Fruit fly (Drosophila melanogaster) whole organism, embryonic: Measurements from ENCODE around the gene flip.

Experiments
- CG10267 ChIP-seq: fragments of 200-800 bp; sonication (Bioruptor generic); optimal IDR thresholded peaks from 2 replicates; lab custom pipeline; 2018; ENCODE audit warnings: missing biosample characterization, mild to moderate bottlenecking, missing genetic modification characterization, moderate library complexity
- CG10366 ChIP-seq: fragments of 200-800 bp; sonication (Bioruptor generic); IDR thresholded peaks from 2 replicates; pipeline ENCODE4 v1.3.6; 2022; ENCODE audit warnings: missing biosample characterization, missing genetic modification characterization
- CG11247 ChIP-seq: fragments of 200-800 bp; sonication (Bioruptor generic); IDR thresholded peaks from 2 replicates; pipeline ENCODE4 v1.3.6; 2022; ENCODE audit warnings: missing biosample characterization, missing genetic modification characterization
- CG12391 ChIP-seq: fragments of 200-800 bp; sonication (Bioruptor generic); optimal IDR thresholded peaks from 3 replicates; lab custom pipeline; 2018; ENCODE audit warnings: missing biosample characterization, mild to moderate bottlenecking, missing genetic modification characterization, moderate library complexity
- CG13424 ChIP-seq: fragments of 200-800 bp; sonication (Bioruptor generic); optimal IDR thresholded peaks from 2 replicates; lab custom pipeline; 2019; ENCODE audit warnings: missing biosample characterization, mild to moderate bottlenecking, missing genetic modification characterization, moderate library complexity
- CG13624 ChIP-seq: fragments of 200-800 bp; sonication (Bioruptor generic); optimal IDR thresholded peaks from 2 replicates; lab custom pipeline; 2016; ENCODE audit warnings: missing biosample characterization, missing genetic modification characterization
- CG15514 ChIP-seq: fragments of 200-800 bp; sonication (Bioruptor generic); optimal IDR thresholded peaks from 3 replicates; lab custom pipeline; 2017; ENCODE audit warnings: missing biosample characterization, missing genetic modification characterization, mild to moderate bottlenecking, moderate library complexity, missing genetic modification reagents
- CG17328 ChIP-seq: fragments of 200-800 bp; sonication (Bioruptor generic); IDR thresholded peaks from 2 replicates; pipeline ENCODE4 v1.3.6; 2022; ENCODE audit warnings: missing biosample characterization, missing genetic modification characterization
- CG2116 ChIP-seq: fragments of 200-800 bp; sonication (Bioruptor generic); optimal IDR thresholded peaks from 3 replicates; lab custom pipeline; 2018; ENCODE audit warnings: missing biosample characterization, mild to moderate bottlenecking, missing genetic modification characterization
- CG2120 ChIP-seq: fragments of 200-800 bp; sonication (Bioruptor generic); optimal IDR thresholded peaks from 3 replicates; lab custom pipeline; 2016; ENCODE audit warnings: missing biosample characterization, missing genetic modification characterization
- CG32532 ChIP-seq: fragments of 200-800 bp; sonication (Bioruptor generic); IDR thresholded peaks from 2 replicates; pipeline ENCODE4 v1.3.6; 2022; ENCODE audit warnings: missing biosample characterization, missing genetic modification characterization
- CG34224 ChIP-seq: fragments of 200-800 bp; sonication (Bioruptor generic); IDR thresholded peaks from 3 replicates; pipeline ENCODE4 v1.3.6; 2022; ENCODE audit warnings: missing biosample characterization, missing genetic modification characterization; ENCODE audit not compliant: partially characterized antibody
- CG4820 ChIP-seq: fragments of 200-800 bp; sonication (Bioruptor generic); optimal IDR thresholded peaks from 3 replicates; lab custom pipeline; 2016; ENCODE audit warnings: missing biosample characterization, missing genetic modification characterization
- CG5245 ChIP-seq: fragments of 200-800 bp; sonication (Bioruptor generic); optimal IDR thresholded peaks from 3 replicates; lab custom pipeline; 2016; ENCODE audit warnings: missing biosample characterization, missing genetic modification characterization
- CG6689 ChIP-seq: fragments of 200-800 bp; sonication (Bioruptor generic); IDR thresholded peaks from 2 replicates; pipeline ENCODE4 v1.3.6; 2022; ENCODE audit warnings: missing biosample characterization, missing genetic modification characterization
- CG7271 ChIP-seq: fragments of 200-800 bp; sonication (Bioruptor generic); optimal IDR thresholded peaks from 2 replicates; lab custom pipeline; 2018; ENCODE audit warnings: missing biosample characterization, mild to moderate bottlenecking, missing genetic modification characterization, moderate library complexity
- CG7839 ChIP-seq: fragments of 200-800 bp; sonication (Bioruptor generic); optimal IDR thresholded peaks from 3 replicates; lab custom pipeline; 2018; ENCODE audit warnings: missing biosample characterization, mild to moderate bottlenecking, missing genetic modification characterization, moderate library complexity
- CG9437 ChIP-seq: fragments of 200-800 bp; sonication (Bioruptor generic); optimal IDR thresholded peaks from 2 replicates; lab custom pipeline; 2018; ENCODE audit warnings: missing biosample characterization, mild to moderate bottlenecking, missing genetic modification characterization
- CG9817 ChIP-seq: fragments of 200-800 bp; sonication (Bioruptor generic); optimal IDR thresholded peaks from 2 replicates; lab custom pipeline; 2018; ENCODE audit warnings: missing biosample characterization, mild to moderate bottlenecking, missing genetic modification characterization, moderate library complexity
- D19A ChIP-seq: fragments of 200-800 bp; optimal IDR thresholded peaks from 3 replicates; lab custom pipeline; 2019; ENCODE audit warnings: missing biosample characterization, mild to moderate bottlenecking, missing genetic modification characterization, moderate library complexity
- HLH4C ChIP-seq: fragments of 200-800 bp; sonication (Bioruptor generic); IDR thresholded peaks from 3 replicates; pipeline ENCODE4 v1.3.6; 2022; ENCODE audit warnings: missing biosample characterization, missing genetic modification characterization; ENCODE audit not compliant: partially characterized antibody
- HmgZ ChIP-seq: fragments of 200-800 bp; sonication (Bioruptor generic); optimal IDR thresholded peaks from 2 replicates; lab custom pipeline; 2018; ENCODE audit warnings: missing biosample characterization, mild to moderate bottlenecking, missing genetic modification characterization
- Hr3 ChIP-seq: fragments of 200-800 bp; sonication (Bioruptor generic); optimal IDR thresholded peaks from 3 replicates; lab custom pipeline; 2016; ENCODE audit warnings: missing biosample characterization, missing genetic modification characterization
- MBD-R2 ChIP-seq: fragments of 200-800 bp; sonication (Bioruptor generic); IDR thresholded peaks from 2 replicates; pipeline ENCODE4 v1.3.6; 2022; ENCODE audit warnings: missing biosample characterization, missing genetic modification characterization
- MESR4 ChIP-seq: fragments of 200-800 bp; sonication (Bioruptor generic); optimal IDR thresholded peaks from 2 replicates; lab custom pipeline; 2018; ENCODE audit warnings: missing biosample characterization, mild to moderate bottlenecking, missing genetic modification characterization, moderate library complexity
- Med ChIP-seq: fragments of 200-800 bp; sonication (Bioruptor generic); peaks from one replicate; lab custom pipeline; 2016; ENCODE audit warnings: missing biosample characterization, missing genetic modification characterization, mild to moderate bottlenecking, inconsistent platforms, moderate library complexity
- Mrtf ChIP-seq: fragments of 200-800 bp; sonication (Bioruptor generic); IDR thresholded peaks from 3 replicates; pipeline ENCODE4 v1.3.6; 2022; ENCODE audit warnings: missing biosample characterization, missing genetic modification characterization
- Nf-YB ChIP-seq: fragments of 200-800 bp; sonication (Bioruptor generic); optimal IDR thresholded peaks from 3 replicates; lab custom pipeline; 2019; ENCODE audit warnings: missing biosample characterization, mild to moderate bottlenecking, missing genetic modification characterization, moderate library complexity
- Opbp ChIP-seq: fragments of 200-800 bp; sonication (Bioruptor generic); IDR thresholded peaks from 3 replicates; pipeline ENCODE4 v1.3.6; 2022; ENCODE audit warnings: missing biosample characterization, missing genetic modification characterization; ENCODE audit not compliant: partially characterized antibody
- Rfx ChIP-seq: fragments of 200-800 bp; sonication (Bioruptor generic); IDR thresholded peaks from 2 replicates; pipeline ENCODE4 v1.3.6; 2022; ENCODE audit warnings: missing biosample characterization, missing genetic modification characterization
- Ssrp ChIP-seq: fragments of 200-800 bp; sonication (Bioruptor generic); optimal IDR thresholded peaks from 2 replicates; lab custom pipeline; 2018; ENCODE audit warnings: missing biosample characterization, mild to moderate bottlenecking, missing genetic modification characterization, moderate library complexity
- al ChIP-seq: fragments of 200-800 bp; sonication (Bioruptor generic); IDR thresholded peaks from 2 replicates; pipeline ENCODE4 v1.3.6; 2022; ENCODE audit warnings: missing biosample characterization, missing genetic modification characterization
- ara ChIP-seq: fragments of 200-800 bp; sonication (Bioruptor generic); IDR thresholded peaks from 2 replicates; pipeline ENCODE4 v1.3.6; 2022; ENCODE audit warnings: missing biosample characterization, missing genetic modification characterization
- bigmax ChIP-seq: fragments of 200-800 bp; sonication (Bioruptor generic); optimal IDR thresholded peaks from 2 replicates; lab custom pipeline; 2018; ENCODE audit warnings: missing biosample characterization, mild to moderate bottlenecking, missing genetic modification characterization
- chinmo ChIP-seq: fragments of 200-800 bp; sonication (Bioruptor generic); IDR thresholded peaks from 4 replicates; pipeline ENCODE4 v1.3.6; 2022; ENCODE audit warnings: missing biosample characterization, missing genetic modification characterization; ENCODE audit not compliant: partially characterized antibody
- esg ChIP-seq: fragments of 200-800 bp; sonication (Bioruptor generic); conservative IDR thresholded peaks from 2 replicates; pipeline ENCODE4 v1.3.6; 2022; ENCODE audit warnings: missing biosample characterization, missing genetic modification characterization
- fd3F ChIP-seq: fragments of 200-800 bp; sonication (Bioruptor generic); optimal IDR thresholded peaks from 2 replicates; lab custom pipeline; 2018; ENCODE audit warnings: missing biosample characterization, mild to moderate bottlenecking, missing genetic modification characterization, moderate library complexity
- fd96Cb ChIP-seq: fragments of 200-800 bp; sonication (Bioruptor generic); optimal IDR thresholded peaks from 2 replicates; lab custom pipeline; 2018; ENCODE audit warnings: missing biosample characterization, mild to moderate bottlenecking, missing genetic modification characterization, moderate library complexity
- gcm ChIP-seq: fragments of 200-800 bp; sonication (Bioruptor generic); optimal IDR thresholded peaks from 2 replicates; lab custom pipeline; 2019; ENCODE audit warnings: missing biosample characterization, mild to moderate bottlenecking, missing genetic modification characterization, moderate library complexity
- hkb ChIP-seq, 2 experiments: fragments of 200-800 bp in 1 of 2; fragments of >200 bp in 1 of 2; sonication (Bioruptor generic) in 1 of 2; IDR thresholded peaks in 1 of 2; optimal IDR thresholded peaks in 1 of 2; 2 replicates each; pipeline versions ENCODE4 v1.3.6 to Lab custom; 2017 to 2022; ENCODE audit warnings: missing biosample characterization in 1 of 2, missing genetic modification characterization in 1 of 2
- inv ChIP-seq: fragments of 200-800 bp; sonication (Bioruptor generic); IDR thresholded peaks from 2 replicates; pipeline ENCODE4 v1.3.6; 2022; ENCODE audit warnings: missing biosample characterization, missing genetic modification characterization; ENCODE audit not compliant: partially characterized antibody
- nmo ChIP-seq: fragments of 200-800 bp; sonication (Bioruptor generic); optimal IDR thresholded peaks from 2 replicates; lab custom pipeline; 2018; ENCODE audit warnings: missing biosample characterization, mild to moderate bottlenecking, missing genetic modification characterization, moderate library complexity
- pho ChIP-seq: fragments of 200-800 bp; sonication (Bioruptor generic); optimal IDR thresholded peaks from 2 replicates; lab custom pipeline; 2016; ENCODE audit warnings: missing biosample characterization, missing genetic modification characterization
- tio ChIP-seq: fragments of 200-800 bp; sonication (Bioruptor generic); optimal IDR thresholded peaks from 2 replicates; lab custom pipeline; 2017; ENCODE audit warnings: missing biosample characterization, missing genetic modification characterization, inconsistent platforms
- trem ChIP-seq: fragments of 200-800 bp; optimal IDR thresholded peaks from 3 replicates; lab custom pipeline; 2019; ENCODE audit warnings: missing biosample characterization, mild to moderate bottlenecking, missing genetic modification characterization, moderate library complexity
- tup ChIP-seq: fragments of 200-800 bp; sonication (Bioruptor generic); optimal IDR thresholded peaks from 2 replicates; lab custom pipeline; 2016; ENCODE audit warnings: missing biosample characterization, mild to moderate bottlenecking, missing genetic modification characterization, moderate library complexity
- zfh1 ChIP-seq: fragments of 200-800 bp; sonication (Bioruptor generic); IDR thresholded peaks from 3 replicates; pipeline ENCODE4 v1.3.6; 2022; ENCODE audit warnings: missing biosample characterization, missing genetic modification characterization

flip gene

DNA sequence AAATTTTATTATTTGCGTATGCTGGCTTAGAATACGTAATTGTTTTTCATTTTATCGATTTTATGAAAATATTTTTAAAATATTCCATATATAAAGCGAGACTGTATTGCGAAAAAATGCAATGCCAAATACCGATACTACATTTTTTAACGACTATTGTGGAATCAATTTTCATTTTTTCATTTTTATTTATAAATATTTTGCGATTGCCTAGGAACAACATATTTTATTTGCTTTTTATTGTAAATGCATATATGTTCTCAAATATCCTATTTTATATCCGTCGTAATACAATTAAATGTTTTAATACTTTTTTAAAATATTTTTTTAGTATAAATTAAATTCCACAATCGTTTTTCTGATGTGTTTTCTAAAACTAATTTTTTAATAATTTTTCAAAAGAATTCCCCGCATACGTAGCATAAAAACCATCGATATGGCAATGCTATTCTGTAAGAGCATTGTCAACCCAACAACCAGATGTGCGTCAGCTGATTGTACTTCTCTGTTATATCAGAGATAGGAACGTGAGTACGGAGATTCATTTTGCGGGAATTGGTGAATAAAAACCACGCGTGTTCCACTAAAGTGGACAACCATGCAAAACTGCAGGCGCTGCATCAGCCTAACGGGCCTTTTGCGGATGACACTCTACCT, 33.5 kb upstream of the flip start, which contains the start of gene Suv3 (continued):
- TF ChIP-seq CG5245 (GFP tag; lab: Kevin White, UChicago): no peak
- 0 out of 3 replicates have a peak, but pooled peaks have one; percentile 37 for TF ChIP-seq Opbp (GFP tag; lab: Robert Waterston, UW)
- peak; percentile 15 for TF ChIP-seq CG2116 (GFP tag; lab: Kevin White, UChicago)
- TF ChIP-seq nmo (GFP tag; lab: Kevin White, UChicago): peak; percentile 60
- TF ChIP-seq CG12391: peak; percentile 58
- peak; percentile 59 for TF ChIP-seq CG13424 (tag; lab: Kevin White, UChicago)
- no peak for TF ChIP-seq ara (GFP tag; lab: Robert Waterston, UW)
- no peak for TF ChIP-seq pho (GFP tag; lab: Kevin White, UChicago)
- peak; percentile 65 for TF ChIP-seq Med (GFP tag; lab: Kevin White, UChicago)
- no peak for TF ChIP-seq tup (GFP tag; lab: Kevin White, UChicago)
- peak; percentile 29; the same call in 1 of the 2 replicates for TF ChIP-seq al
- TF ChIP-seq tio (GFP tag; lab: Kevin White, UChicago): no peak
- TF ChIP-seq bigmax (GFP tag; lab: Kevin White, UChicago): no peak
- peak; percentile 15 for TF ChIP-seq CG9437 (GFP tag; lab: Kevin White, UChicago)
- no peak for TF ChIP-seq gcm
- TF ChIP-seq CG11247 (GFP tag; lab: Robert Waterston, UW): peak; percentile 32; the same call in 1 of the 2 replicates
- peak; percentile 59 for TF ChIP-seq Ssrp (tag; lab: Kevin White, UChicago)
- no peak for TF ChIP-seq HLH4C (GFP tag; lab: Robert Waterston, UW)
- peak; percentile 79 for TF ChIP-seq MBD-R2 (GFP tag; lab: Robert Waterston, UW)
- TF ChIP-seq CG6689 (GFP tag; lab: Robert Waterston, UW): 0 out of 2 replicates have a peak, but pooled peaks have one; percentile 28
- no peak for TF ChIP-seq CG7271 (tag; lab: Kevin White, UChicago)
- TF ChIP-seq CG4820 (GFP tag; lab: Kevin White, UChicago): no peak
- TF ChIP-seq CG32532: peak; percentile 28; the same call in 1 of the 2 replicates
- no peak for TF ChIP-seq hkb (optimal IDR thresholded peaks at IDR 0.05; lab: Kevin White, UChicago)
- peak; percentile 38; the same call in 1 of the 2 replicates for TF ChIP-seq hkb (GFP tag; IDR thresholded peaks at IDR 0.05; lab: Robert Waterston, UW)
- peak; percentile 31 for TF ChIP-seq CG2120
- TF ChIP-seq CG13624 (GFP tag; lab: Kevin White, UChicago): no peak
- TF ChIP-seq CG10366 (GFP tag; lab: Robert Waterston, UW): 0 out of 2 replicates have a peak, but pooled peaks have one; percentile 27
- peak; percentile 56 for TF ChIP-seq CG7839 (tag; lab: Kevin White, UChicago)
- peak; percentile 62; the same call in 1 of the 2 replicates for TF ChIP-seq Rfx (GFP tag; lab: Robert Waterston, UW)
- TF ChIP-seq Nf-YB (GFP tag; lab: Kevin White, UChicago): peak; percentile 8
- peak; percentile 36 for TF ChIP-seq CG9817
- TF ChIP-seq MESR4: peak; percentile 61
- TF ChIP-seq Hr3 (GFP tag; lab: Kevin White, UChicago): peak; percentile 52
- peak; percentile 31 for TF ChIP-seq CG15514 (GFP tag; lab: Kevin White, UChicago)
- peak; percentile 5 for TF ChIP-seq trem
- peak; percentile 22 for TF ChIP-seq fd96Cb (tag; lab: Kevin White, UChicago)
- TF ChIP-seq inv (GFP tag; lab: Robert Waterston, UW): no peak
- TF ChIP-seq CG17328 (GFP tag; lab: Robert Waterston, UW): peak; percentile 15; the same call in 1 of the 2 replicates
- TF ChIP-seq fd3F (GFP tag; lab: Kevin White, UChicago): peak; percentile 25
- peak; percentile 33 for TF ChIP-seq CG10267
- TF ChIP-seq D19A (tag; lab: Kevin White, UChicago): peak; percentile 48
- no peak for TF ChIP-seq Mrtf (GFP tag; lab: Robert Waterston, UW)
- TF ChIP-seq CG34224: peak; percentile 38; the same call in 2 of the 3 replicates
- no peak for TF ChIP-seq zfh1 (GFP tag; lab: Robert Waterston, UW)
- peak; percentile 30; the same call in 1 of the 2 replicates for TF ChIP-seq esg
- TF ChIP-seq HmgZ (tag; lab: Kevin White, UChicago): peak; percentile 23
- TF ChIP-seq chinmo (GFP tag; lab: Robert Waterston, UW): 0 out of 4 replicates have a peak, but pooled peaks have one; percentile 14
